Worm (Caenorhabditis elegans) whole organism, young adult: Measurements from ENCODE around the gene ttr-33.

Experiments used
- B0261.1 ChIP-seq: sonication (generic microtip); optimal IDR thresholded peaks from 2 replicates; lab custom pipeline; 2016; ENCODE audit warnings: mild to moderate bottlenecking, missing genetic modification characterization, moderate library complexity, missing compliant biosample characterization
- C06A6.2 ChIP-seq: fragments of 200-800 bp; sonication (Bioruptor generic); conservative IDR thresholded peaks from 2 replicates; pipeline ENCODE4 v1.3.6; 2022; ENCODE audit warnings: missing genetic modification characterization, missing compliant biosample characterization
- C17E4.6 ChIP-seq: fragments of 200-800 bp; sonication (Bioruptor generic); IDR thresholded peaks from 2 replicates; pipeline ENCODE4 v1.3.6; 2022; ENCODE audit warnings: missing genetic modification reagents, missing genetic modification characterization, missing compliant biosample characterization
- D2030.7 ChIP-seq: fragments of 200-800 bp; sonication (Bioruptor generic); IDR thresholded peaks from 2 replicates; pipeline ENCODE4 v1.3.6; 2022; ENCODE audit warnings: missing genetic modification reagents, missing genetic modification characterization, missing compliant biosample characterization
- F10E7.11 ChIP-seq: sonication (generic microtip); optimal IDR thresholded peaks from 2 replicates; lab custom pipeline; 2017; ENCODE audit warnings: mild to moderate bottlenecking, missing genetic modification characterization, moderate library complexity, missing compliant biosample characterization
- F33H1.4 ChIP-seq: fragments of 200-800 bp; sonication (Bioruptor generic); IDR thresholded peaks from 2 replicates; pipeline ENCODE4 v1.3.6; 2022; ENCODE audit warnings: missing genetic modification reagents, missing genetic modification characterization, missing compliant biosample characterization
- Y53F4B.3 ChIP-seq: fragments of 200-800 bp; sonication (Bioruptor generic); IDR thresholded peaks from 2 replicates; pipeline ENCODE4 v1.3.6; 2022; ENCODE audit warnings: missing genetic modification reagents, missing genetic modification characterization, missing compliant biosample characterization
- Y67H2A.10 ChIP-seq: fragments of 200-800 bp; sonication (Bioruptor generic); conservative IDR thresholded peaks from 2 replicates; pipeline ENCODE4 v1.3.6; 2022; ENCODE audit warnings: missing genetic modification reagents, missing genetic modification characterization, missing compliant biosample characterization
- Y95B8A.8 ChIP-seq: fragments of 200-800 bp; sonication (Bioruptor generic); IDR thresholded peaks from 2 replicates; pipeline ENCODE4 v1.3.6; 2022; ENCODE audit warnings: missing genetic modification reagents, missing genetic modification characterization, missing compliant biosample characterization
- aptf-3 ChIP-seq: fragments of 200-800 bp; sonication (Bioruptor generic); IDR thresholded peaks from 2 replicates; pipeline ENCODE4 v1.3.6; 2022; ENCODE audit warnings: missing genetic modification characterization, missing compliant biosample characterization
- athp-1 ChIP-seq: sonication (generic microtip); optimal IDR thresholded peaks from 2 replicates; lab custom pipeline; 2017; ENCODE audit warnings: mild to moderate bottlenecking, missing genetic modification characterization, missing compliant biosample characterization
- cebp-2 ChIP-seq: fragments of 200-800 bp; sonication (Bioruptor generic); IDR thresholded peaks from 2 replicates; pipeline ENCODE4 v1.3.6; 2022; ENCODE audit warnings: missing genetic modification characterization, missing compliant biosample characterization
- ceh-91 ChIP-seq: fragments of 200-800 bp; sonication (Bioruptor generic); IDR thresholded peaks from 2 replicates; pipeline ENCODE4 v1.3.6; 2022; ENCODE audit warnings: missing genetic modification reagents, missing genetic modification characterization, missing compliant biosample characterization
- chd-7 ChIP-seq: sonication (generic microtip); optimal IDR thresholded peaks from 2 replicates; lab custom pipeline; 2016; ENCODE audit warnings: mild to moderate bottlenecking, missing genetic modification characterization, moderate library complexity, missing compliant biosample characterization
- dox-1 ChIP-seq: fragments of 200-800 bp; sonication (Bioruptor generic); IDR thresholded peaks from 2 replicates; pipeline ENCODE4 v1.3.6; 2022; ENCODE audit warnings: missing genetic modification reagents, missing genetic modification characterization, missing compliant biosample characterization
- dpl-1 ChIP-seq: fragments of 150-350 bp; optimal IDR thresholded peaks from 2 replicates; lab custom pipeline; 2014; ENCODE audit warnings: missing biosample characterization, missing genetic modification reagents, missing genetic modification characterization
- efl-1 ChIP-seq: fragments of 150-350 bp; optimal IDR thresholded peaks from 2 replicates; lab custom pipeline; 2014; ENCODE audit warnings: missing biosample characterization, missing genetic modification reagents, missing genetic modification characterization
- fkh-3 ChIP-seq: sonication (generic microtip); optimal IDR thresholded peaks from 2 replicates; lab custom pipeline; 2016; ENCODE audit warnings: mild to moderate bottlenecking, missing genetic modification characterization, missing compliant biosample characterization
- hmg-1.2 ChIP-seq: fragments of 200-800 bp; sonication (Bioruptor generic); IDR thresholded peaks from 2 replicates; pipeline ENCODE4 v1.3.6; 2022; ENCODE audit warnings: missing genetic modification reagents, missing genetic modification characterization, missing compliant biosample characterization
- hsf-1 ChIP-seq: fragments of 200-800 bp; sonication (Bioruptor generic); IDR thresholded peaks from 2 replicates; pipeline ENCODE4 v1.3.6; 2022; ENCODE audit warnings: missing genetic modification reagents, missing genetic modification characterization, missing compliant biosample characterization
- lag-1 ChIP-seq: fragments of 200-800 bp; sonication (Bioruptor generic); IDR thresholded peaks from 2 replicates; pipeline ENCODE4 v1.3.6; 2022; ENCODE audit warnings: missing genetic modification reagents, missing genetic modification characterization, missing compliant biosample characterization
- let-526 ChIP-seq: fragments of 200-800 bp; sonication (Bioruptor generic); IDR thresholded peaks from 2 replicates; pipeline ENCODE4 v1.3.6; 2022; ENCODE audit warnings: missing genetic modification reagents, missing genetic modification characterization, missing compliant biosample characterization
- lsl-1 ChIP-seq: fragments of 200-800 bp; sonication (Bioruptor generic); optimal IDR thresholded peaks from 2 replicates; lab custom pipeline; 2018; ENCODE audit warnings: mild to moderate bottlenecking, missing genetic modification characterization, moderate library complexity, missing compliant biosample characterization
- lsy-27 ChIP-seq: sonication (generic microtip); optimal IDR thresholded peaks from 2 replicates; lab custom pipeline; 2017; ENCODE audit warnings: missing genetic modification characterization, mild to moderate bottlenecking, missing compliant biosample characterization, antibody characterized with exemption, missing genotype, borderline replicate concordance; ENCODE audit not compliant: insufficient read depth
- madf-6 ChIP-seq: fragments of 200-800 bp; sonication (Bioruptor generic); IDR thresholded peaks from 2 replicates; pipeline ENCODE4 v1.3.6; 2022; ENCODE audit warnings: missing genetic modification reagents, missing genetic modification characterization, missing compliant biosample characterization
- madf-8 ChIP-seq: fragments of 200-800 bp; sonication (Bioruptor generic); conservative IDR thresholded peaks from 2 replicates; pipeline ENCODE4 v1.3.6; 2022; ENCODE audit warnings: missing genetic modification reagents, missing genetic modification characterization, missing compliant biosample characterization
- nfya-2 ChIP-seq: fragments of 200-800 bp; sonication (Bioruptor generic); IDR thresholded peaks from 2 replicates; pipeline ENCODE4 v1.3.6; 2022; ENCODE audit warnings: missing genetic modification reagents, missing genetic modification characterization, missing compliant biosample characterization
- nfyb-1 ChIP-seq: fragments of 200-800 bp; sonication (Bioruptor generic); IDR thresholded peaks from 2 replicates; pipeline ENCODE4 v1.3.6; 2022; ENCODE audit warnings: missing genetic modification reagents, missing genetic modification characterization, missing compliant biosample characterization
- nhr-120 ChIP-seq: fragments of 200-800 bp; sonication (Bioruptor generic); IDR thresholded peaks from 2 replicates; pipeline ENCODE4 v1.3.6; 2022; ENCODE audit warnings: missing genetic modification characterization, missing compliant biosample characterization
- pbrm-1 ChIP-seq: fragments of 200-800 bp; sonication (Bioruptor generic); IDR thresholded peaks from 2 replicates; pipeline ENCODE4 v1.3.6; 2022; ENCODE audit warnings: missing genetic modification reagents, missing genetic modification characterization, missing compliant biosample characterization
- rec-8 ChIP-seq, 2 experiments: sonication (generic microtip); optimal IDR thresholded peaks; 2 replicates each; lab custom pipeline; 2016; ENCODE audit warnings: mild to moderate bottlenecking in 2 of 2, missing genetic modification characterization in 2 of 2, missing genetic modification reagents in 2 of 2, missing genotype in 2 of 2, missing biosample characterization in 1 of 2, missing compliant biosample characterization in 1 of 2, moderate library complexity in 1 of 2
- repo-1 ChIP-seq: sonication (generic microtip); optimal IDR thresholded peaks from 2 replicates; lab custom pipeline; 2017; ENCODE audit warnings: mild to moderate bottlenecking, missing genetic modification characterization, missing compliant biosample characterization
- snpc-1.3 ChIP-seq: sonication (generic microtip); optimal IDR thresholded peaks from 2 replicates; lab custom pipeline; 2017; ENCODE audit warnings: missing genetic modification characterization, mild to moderate bottlenecking, missing compliant biosample characterization, antibody characterized with exemption, moderate library complexity, missing genotype, missing genetic modification reagents; ENCODE audit not compliant: insufficient read depth
- snpc-4 ChIP-seq, 5 experiments: fragments of 150-350 bp in 1 of 5; sonication (generic microtip) in 4 of 5; optimal IDR thresholded peaks; 2 replicates each; lab custom pipeline; 2014 to 2018; ENCODE audit warnings: missing genetic modification characterization in 5 of 5, missing biosample characterization in 3 of 5, antibody characterized with exemption in 2 of 5, mild to moderate bottlenecking in 2 of 5, missing compliant biosample characterization in 2 of 5, missing genotype in 2 of 5, moderate library complexity in 2 of 5, missing genetic modification reagents in 1 of 5
- sptf-2 ChIP-seq: fragments of 200-800 bp; sonication (Bioruptor generic); optimal IDR thresholded peaks from 2 replicates; lab custom pipeline; 2018; ENCODE audit warnings: mild to moderate bottlenecking, missing genetic modification characterization, missing compliant biosample characterization
- unc-130 ChIP-seq: sonication (generic microtip); optimal IDR thresholded peaks from 2 replicates; lab custom pipeline; 2016; ENCODE audit warnings: missing genetic modification reagents, missing genetic modification characterization, missing compliant biosample characterization
- unc-62 ChIP-seq: fragments of 150-350 bp; optimal IDR thresholded peaks from 2 replicates; lab custom pipeline; 2014; ENCODE audit warnings: missing biosample characterization, missing genetic modification reagents, missing genetic modification characterization
- xnd-1 ChIP-seq: sonication (generic microtip); optimal IDR thresholded peaks from 2 replicates; lab custom pipeline; 2016; ENCODE audit warnings: missing genotype, missing genetic modification reagents, missing genetic modification characterization, missing compliant biosample characterization
- zfh-2 ChIP-seq: fragments of 200-800 bp; sonication (Bioruptor generic); conservative IDR thresholded peaks from 2 replicates; pipeline ENCODE4 v1.3.6; 2022; ENCODE audit warnings: missing genetic modification reagents, missing genetic modification characterization, missing compliant biosample characterization
- ztf-22 ChIP-seq: fragments of 200-800 bp; sonication (Bioruptor generic); optimal IDR thresholded peaks from 2 replicates; lab custom pipeline; 2018; ENCODE audit warnings: mild to moderate bottlenecking, missing genetic modification characterization, moderate library complexity, missing compliant biosample characterization
- ztf-25 ChIP-seq: fragments of 200-800 bp; sonication (Bioruptor generic); IDR thresholded peaks from 2 replicates; pipeline ENCODE4 v1.3.6; 2022; ENCODE audit warnings: missing genetic modification reagents, missing genetic modification characterization, missing compliant biosample characterization

Gene ttr-33

DNA sequence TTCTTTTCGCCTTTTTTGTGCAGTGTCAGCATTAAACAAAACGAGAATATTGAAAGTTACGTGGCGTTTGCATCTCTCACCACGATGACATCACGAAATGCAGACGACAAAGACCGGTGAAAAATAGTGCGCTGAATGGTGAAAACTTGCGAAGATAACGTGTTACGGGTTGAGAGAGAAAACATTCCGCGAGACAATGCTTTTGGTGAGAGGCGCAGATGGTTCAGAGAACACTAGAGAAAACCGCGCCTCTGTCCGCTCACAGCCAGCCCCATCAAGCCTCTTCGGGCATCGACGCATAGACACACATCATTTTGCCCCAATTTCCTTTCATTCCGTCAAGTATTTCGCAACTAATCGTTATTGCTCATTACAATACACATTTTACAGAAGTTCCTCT lies 16.9 kb upstream of the ttr-33 start, which contains the start of the genes C37C3.9 and C37C3.18 (continued):
- TF ChIP-seq fkh-3 (tag; lab: Kevin White, UChicago) = no peak
- no peak for TF ChIP-seq cebp-2 (GFP tag; lab: Robert Waterston, UW)
- TF ChIP-seq F10E7.11 = no peak
- TF ChIP-seq unc-62 = no peak
- TF ChIP-seq Y53F4B.3 (GFP tag; lab: Robert Waterston, UW) = no peak
- peak; percentile 50; the same call in 1 of the 2 replicates for TF ChIP-seq let-526 (GFP tag; lab: Robert Waterston, UW)
- TF ChIP-seq lag-1 (GFP tag; lab: Robert Waterston, UW) = no peak
- peak; percentile 93 for TF ChIP-seq zfh-2
- TF ChIP-seq aptf-3 (GFP tag; lab: Robert Waterston, UW) = no peak
- peak; percentile 41 for TF ChIP-seq chd-7 (tag; lab: Kevin White, UChicago)
- no peak for TF ChIP-seq nfya-2 (GFP tag; lab: Robert Waterston, UW)

DNA sequence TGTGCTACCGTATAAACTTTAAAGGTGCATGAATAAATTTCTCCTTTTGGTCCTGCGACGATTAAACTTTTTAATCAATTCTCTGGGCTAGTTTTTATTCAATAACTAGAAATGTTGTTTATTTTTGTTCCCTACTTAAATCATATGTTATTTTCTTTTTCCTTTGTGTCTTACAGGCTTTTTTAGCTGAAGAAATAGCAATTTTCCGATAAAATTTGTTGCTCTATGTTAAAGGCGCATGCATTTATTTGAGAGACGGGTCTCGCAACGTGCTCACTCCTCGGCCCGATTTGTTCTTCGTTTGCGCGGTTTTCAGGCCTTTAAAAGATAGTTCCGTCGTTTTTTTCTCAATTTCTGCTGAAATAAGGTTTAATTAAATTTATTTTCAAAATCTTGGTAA lies 16.2 kb upstream of the ttr-33 start:
- TF ChIP-seq lsy-27 (tag; lab: Kevin White, UChicago) (no peak), madf-6 (GFP tag; lab: Robert Waterston, UW) (peak; percentile 76), efl-1 (GFP tag; lab: Kevin White, UChicago) (peak; percentile 85), Y67H2A.10 (GFP tag; lab: Robert Waterston, UW) (no peak), snpc-1.3 (peak; percentile 14), rec-8 (tag; optimal IDR thresholded peaks at IDR 0.05; lab: Kevin White, UChicago) (no peak), dpl-1 (GFP tag; lab: Kevin White, UChicago) (peak; percentile 47), C17E4.6 (no peak), hmg-1.2 (peak; percentile 43; the same call in 1 of the 2 replicates), hsf-1 (GFP tag; lab: Robert Waterston, UW) (peak; percentile 64), madf-8 (GFP tag; lab: Robert Waterston, UW) (peak; percentile 42), snpc-4 (GFP tag; optimal IDR thresholded peaks at IDR 0.05; lab: Kevin White, UChicago) (no peak), snpc-4 (tag; optimal IDR thresholded peaks at IDR 0.05; lab: Kevin White, UChicago) (peak in 1 of 4 experiments; percentile 26), dox-1 (GFP tag; lab: Robert Waterston, UW) (peak; percentile 47), ceh-91 (GFP tag; lab: Robert Waterston, UW) (peak; percentile 38; the same call in 1 of the 2 replicates), sptf-2 (no peak), nfyb-1 (GFP tag; lab: Robert Waterston, UW) (no peak), F33H1.4 (GFP tag; lab: Robert Waterston, UW) (peak; percentile 87), Y53F4B.3 (GFP tag; lab: Robert Waterston, UW) (no peak), unc-130 (GFP tag; lab: Kevin White, UChicago) (no peak), ztf-25 (GFP tag; lab: Robert Waterston, UW) (no peak), nhr-120 (GFP tag; lab: Robert Waterston, UW) (no peak), C06A6.2 (no peak), Y95B8A.8 (GFP tag; lab: Robert Waterston, UW) (no peak), repo-1 (tag; lab: Kevin White, UChicago) (no peak), xnd-1 (peak; percentile 75), athp-1 (no peak), ztf-22 (GFP tag; lab: Kevin White, UChicago) (no peak), pbrm-1 (GFP tag; lab: Robert Waterston, UW) (no peak), D2030.7 (peak; percentile 45; the same call in 1 of the 2 replicates), lsl-1 (GFP tag; lab: Kevin White, UChicago) (peak; percentile 84), B0261.1 (tag; lab: Kevin White, UChicago) (no peak)
